Worm (Caenorhabditis elegans) whole organism, midembryonic: ENCODE results near the gene rde-11.

ENCODE experiments used
- T22C8.4 ChIP-seq: fragments of 200-800 bp; sonication (Bioruptor generic); IDR thresholded peaks from 2 replicates; pipeline ENCODE4 v1.3.6; 2022; ENCODE audit warnings: missing genetic modification characterization, missing compliant biosample characterization
- cog-1 ChIP-seq: sonication (generic microtip); optimal IDR thresholded peaks from 2 replicates; lab custom pipeline; 2016; ENCODE audit warnings: missing genetic modification characterization, missing compliant biosample characterization
- flt-1 ChIP-seq: fragments of 200-800 bp; sonication (Bioruptor generic); IDR thresholded peaks from 2 replicates; pipeline ENCODE4 v1.3.6; 2022; ENCODE audit warnings: missing genetic modification characterization, missing compliant biosample characterization
- ref-1 ChIP-seq: fragments of 200-800 bp; sonication (Bioruptor generic); conservative IDR thresholded peaks from 2 replicates; pipeline ENCODE4 v1.3.6; 2022; ENCODE audit warnings: missing genetic modification reagents, missing genetic modification characterization, missing compliant biosample characterization
- ztf-29 ChIP-seq: fragments of 200-800 bp; sonication (Bioruptor generic); IDR thresholded peaks from 2 replicates; pipeline ENCODE4 v1.3.6; 2022; ENCODE audit warnings: missing genetic modification reagents, missing genetic modification characterization, missing compliant biosample characterization

- no peak for TF ChIP-seq T22C8.4 (GFP tag; lab: Robert Waterston, UW)
- no peak for TF ChIP-seq ztf-29
- TF ChIP-seq flt-1 (GFP tag; lab: Robert Waterston, UW) = no peak
- TF ChIP-seq ref-1 = no peak
- no peak for TF ChIP-seq cog-1 (tag; lab: Kevin White, UChicago)
Measured at ce11 chrIV:13077694-13078093, 27.3 kb upstream of the rde-11 start.
